Worm (Caenorhabditis elegans) whole organism, L4/young adult: ENCODE results near the gene C26D10.4.

Source experiments
- W03F9.2 ChIP-seq: fragments of 150-350 bp; optimal IDR thresholded peaks from 2 replicates; lab custom pipeline; 2014; ENCODE audit warnings: missing biosample characterization, missing genetic modification characterization
- dao-5 ChIP-seq: sonication (generic microtip); optimal IDR thresholded peaks from 2 replicates; lab custom pipeline; 2016; ENCODE audit warnings: missing genotype, missing genetic modification characterization, moderate library complexity, missing compliant biosample characterization
- him-1 ChIP-seq: sonication (generic microtip); optimal IDR thresholded peaks from 2 replicates; lab custom pipeline; 2016; ENCODE audit warnings: missing genotype, missing genetic modification reagents, missing genetic modification characterization, missing compliant biosample characterization

ce11 chrII:8314768-8315167 is 14.8 kb upstream of the C26D10.4 start:
- no peak for TF ChIP-seq him-1 (tag; lab: Kevin White, UChicago)
- TF ChIP-seq dao-5 (tag; lab: Kevin White, UChicago), result no peak
- TF ChIP-seq W03F9.2 (tag; lab: Kevin White, UChicago), result no peak
